Worm (Caenorhabditis elegans) whole organism, dauer: ENCODE results near the gene ubxn-5.
"Not testable (repeated sequence)": the region's sequence is repeated elsewhere in the genome, so short reads cannot be mapped to it uniquely, and the experiment has no call there.

Experiments used
- unc-62 ChIP-seq: sonication (generic microtip); optimal IDR thresholded peaks from 2 replicates; lab custom pipeline; 2017; ENCODE audit warnings: missing biosample characterization, missing genetic modification reagents, missing genetic modification characterization

ubxn-5 gene

ce11 chrII:10234398-10234797, at the start of gene ubxn-5:
Gene ubxn-5 (minus strand): TSS chrII:10234498.
- TF ChIP-seq unc-62 (GFP tag; lab: Kevin White, UChicago), result no peak

- no peak for TF ChIP-seq unc-62 (GFP tag; lab: Kevin White, UChicago)
Observed at ce11 chrII:10283145-10283544, 48.8 kb upstream of the ubxn-5 start.

ce11 chrII:10281674-10282073, 47.4 kb upstream of the ubxn-5 start:
- no peak for TF ChIP-seq unc-62 (GFP tag; lab: Kevin White, UChicago)

ce11 chrII:10279561-10279960, 45.3 kb upstream of the ubxn-5 start, which contains the start of gene ZK971.1:
Gene ZK971.1 (minus strand): TSS chrII:10279661.
- TF ChIP-seq unc-62 (GFP tag; lab: Kevin White, UChicago), result no peak

DNA sequence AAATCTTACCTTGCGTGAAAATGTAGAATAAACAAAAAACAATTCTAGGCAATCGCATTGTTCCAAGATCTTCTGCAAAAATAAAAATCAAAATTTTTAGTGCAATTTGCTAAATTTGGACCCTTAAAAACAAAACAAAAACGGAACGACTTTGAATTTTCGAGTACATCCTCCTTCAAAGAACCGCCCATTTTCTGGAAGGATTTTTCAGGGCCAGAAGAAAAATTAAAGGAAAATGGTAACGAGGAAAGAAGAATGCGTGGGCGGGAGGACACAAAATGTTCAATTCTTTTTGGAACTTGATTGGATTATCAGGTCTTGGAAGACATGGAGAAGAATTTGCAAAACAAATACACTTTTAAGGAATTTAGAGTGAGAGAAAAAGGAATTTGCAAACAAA, 36.8 kb upstream of the ubxn-5 start, which contains the start of gene F54B3.4:
Gene F54B3.4 (minus strand): TSS at position 101 of the 400 bp plus-strand sequence.
- no peak for TF ChIP-seq unc-62 (GFP tag; lab: Kevin White, UChicago)

- no peak for TF ChIP-seq unc-62 (GFP tag; lab: Kevin White, UChicago)
Observed at ce11 chrII:10270052-10270451, 35.8 kb upstream of the ubxn-5 start, which contains the start of gene F54B3.2. Gene F54B3.2 (minus strand): TSS chrII:10270152.

- TF ChIP-seq unc-62 (GFP tag; lab: Kevin White, UChicago), result no peak
Observed at ce11 chrII:10261261-10261660, 27.0 kb upstream of the ubxn-5 start.

DNA sequence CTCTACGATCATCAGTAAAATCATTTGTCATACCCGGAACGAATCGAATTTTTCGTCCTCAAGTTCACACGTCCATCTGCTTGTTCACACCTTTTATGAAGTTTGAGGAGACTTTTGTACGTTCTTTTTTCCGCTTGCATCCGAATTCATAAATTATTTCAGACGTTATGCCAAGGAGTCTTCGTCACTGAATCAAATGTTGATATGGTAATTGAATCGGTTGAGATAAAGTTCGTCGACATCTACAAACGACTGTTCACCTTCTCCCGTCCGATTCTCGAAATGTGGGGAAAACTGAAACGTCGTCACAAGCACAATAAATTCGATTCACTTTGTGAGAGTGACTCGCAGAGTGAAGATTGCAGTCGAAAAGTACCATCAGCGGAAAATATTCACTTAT, 17.8 kb upstream of the ubxn-5 start:
- TF ChIP-seq unc-62 (GFP tag; lab: Kevin White, UChicago), result no peak

DNA sequence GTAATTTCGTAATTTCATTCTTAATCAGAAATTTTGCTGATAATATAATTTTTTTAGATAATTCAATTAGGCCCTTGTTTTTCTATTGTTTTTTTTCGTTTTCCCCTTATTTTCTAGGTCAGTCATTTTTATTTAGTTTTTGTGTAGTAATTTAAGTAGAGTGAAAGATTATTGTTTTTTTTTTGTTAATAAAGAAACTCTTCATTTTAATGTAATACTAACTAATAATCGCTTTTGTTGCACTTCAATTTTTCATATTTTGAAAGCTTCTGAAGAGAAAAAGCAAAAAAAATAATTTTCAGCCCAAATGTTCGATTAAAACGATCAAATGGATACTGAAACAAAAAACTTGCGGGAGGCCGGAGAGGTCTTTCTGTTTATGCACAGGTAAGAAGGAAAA, 16.7 kb upstream of the ubxn-5 start, which contains the start of gene F54B3.1:
Gene F54B3.1 (plus strand): TSS at position 301 of the 400 bp plus-strand sequence.
- no peak for TF ChIP-seq unc-62 (GFP tag; lab: Kevin White, UChicago)

- TF ChIP-seq unc-62 (GFP tag; lab: Kevin White, UChicago), result no peak
Observed at ce11 chrII:10248355-10249041, 14.2 kb upstream of the ubxn-5 start, which contains the start of gene atad-3. Gene atad-3 (plus strand): TSS chrII:10248991.

DNA sequence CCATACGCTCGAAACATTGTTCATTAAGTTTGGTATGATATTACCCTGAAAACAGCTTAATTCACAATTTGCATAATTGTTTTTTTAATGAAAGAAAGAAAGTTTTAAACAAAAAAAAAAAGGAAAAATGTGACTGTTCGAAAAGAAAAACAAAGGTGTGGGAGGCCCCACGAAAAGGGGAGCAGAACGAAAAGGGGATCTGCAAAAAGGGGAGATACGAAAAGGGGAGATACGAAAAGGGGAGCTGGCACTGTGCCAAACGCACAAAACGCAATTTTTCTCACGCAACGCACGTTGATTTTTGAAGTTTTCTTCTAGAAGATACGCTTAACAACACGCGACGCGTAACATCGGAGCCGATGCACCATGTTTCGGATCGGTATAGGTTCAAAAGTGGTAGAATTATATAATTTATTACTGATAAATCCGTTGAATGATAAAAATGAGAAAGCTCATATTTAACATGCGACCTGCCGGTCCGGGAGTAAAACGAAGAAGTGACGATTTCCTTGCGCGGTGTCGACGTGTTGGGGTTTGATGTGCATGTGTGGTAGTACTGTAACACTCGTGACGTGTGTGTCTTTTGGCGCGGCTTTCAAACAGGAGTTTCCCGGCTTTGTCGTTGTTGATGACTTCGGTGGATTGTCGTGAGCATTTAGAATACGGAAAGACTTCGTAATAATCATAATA, 13.4 kb upstream of the ubxn-5 start, which contains the start of gene nrde-2:
Gene nrde-2 (minus strand): TSS at position 45 of the 690 bp plus-strand sequence.
- not testable (repeated sequence) for TF ChIP-seq unc-62 (GFP tag; lab: Kevin White, UChicago)

DNA sequence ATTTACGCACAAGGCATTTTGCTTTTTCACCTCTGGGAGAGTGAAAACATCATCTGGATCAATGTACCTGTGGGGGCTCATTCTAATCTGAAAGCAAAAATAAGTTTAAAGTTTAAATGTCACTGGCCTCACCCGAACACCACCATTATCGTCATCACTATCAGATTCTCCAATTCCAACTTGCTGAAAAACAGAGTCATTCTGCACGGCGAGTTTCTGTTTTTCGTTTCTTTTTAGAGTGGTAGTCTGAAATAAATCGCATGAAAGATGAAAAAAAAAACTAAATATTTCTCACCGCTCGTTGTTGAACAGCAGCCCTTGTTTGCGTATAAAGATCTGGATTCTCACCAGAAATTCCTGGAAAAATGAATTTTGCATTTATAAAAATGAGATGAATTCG, 12.9 kb upstream of the ubxn-5 start:
- TF ChIP-seq unc-62 (GFP tag; lab: Kevin White, UChicago), result no peak

DNA sequence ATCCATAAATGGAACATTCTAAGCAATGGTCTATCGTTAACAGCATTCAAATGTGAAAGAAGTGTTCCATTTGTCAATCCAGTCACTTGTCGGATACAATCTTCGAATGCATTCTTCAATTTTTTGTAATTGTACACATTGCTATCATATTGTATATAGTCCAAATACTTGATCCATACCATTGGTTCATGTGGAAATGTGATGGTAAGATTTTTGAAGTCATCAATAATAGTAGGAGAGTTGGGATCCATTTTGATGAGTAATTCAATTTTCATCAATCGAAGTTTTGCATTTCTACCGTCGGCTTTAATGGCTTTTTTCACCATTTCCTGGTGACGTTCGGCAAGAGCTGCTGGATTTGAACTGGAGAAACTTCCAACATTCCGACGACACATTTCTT, 11.3 kb upstream of the ubxn-5 start:
- TF ChIP-seq unc-62 (GFP tag; lab: Kevin White, UChicago), result no peak

ce11 chrII:10242294-10242693, 8.0 kb upstream of the ubxn-5 start, which contains the start of gene mrps-14:
Gene mrps-14 (minus strand): TSS chrII:10242490.
- TF ChIP-seq unc-62 (GFP tag; lab: Kevin White, UChicago), result no peak

ce11 chrII:10239595-10239994, 5.3 kb upstream of the ubxn-5 start, which contains the start of gene mec-15:
Gene mec-15 (minus strand): TSS chrII:10239695.
- TF ChIP-seq unc-62 (GFP tag; lab: Kevin White, UChicago), result no peak

ce11 chrII:10231874-10232273, 2.4 kb downstream of the ubxn-5 start:
- no peak for TF ChIP-seq unc-62 (GFP tag; lab: Kevin White, UChicago)
